Worm (Caenorhabditis elegans): ENCODE results near the gene T13C5.6.

Gene T13C5.6

DNA sequence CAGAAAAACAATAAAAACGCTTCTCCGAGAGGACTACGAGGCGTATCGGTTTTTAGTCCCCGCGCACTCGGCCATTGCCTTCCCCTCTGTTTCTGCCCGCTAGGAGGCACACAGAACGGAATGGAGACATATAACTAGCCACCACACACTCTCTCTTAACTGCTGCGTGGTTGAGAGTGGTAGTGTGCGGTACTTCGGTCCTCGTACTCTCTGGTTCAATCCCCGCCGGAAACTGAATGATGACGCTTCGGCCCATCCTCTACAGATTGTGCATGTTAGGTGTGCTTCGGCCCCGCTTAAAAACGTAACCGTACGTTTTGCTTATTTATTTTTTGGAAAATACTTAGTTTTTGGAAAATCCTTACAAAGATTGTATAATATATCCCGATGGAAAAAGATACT lies at the start of gene T13C5.6:
T13C5.6 (minus strand) TSS at position 1 of the 402 bp plus-strand sequence.
- TF ChIP-seq ztf-23 (GFP tag; IDR thresholded peaks at IDR 0.05) (peak; percentile 97), ref-1 (GFP tag; conservative IDR thresholded peaks at IDR 0.05) (peak; percentile 92), ztf-29 (GFP tag; IDR thresholded peaks at IDR 0.05) (peak; percentile 93), T22C8.4 (GFP tag; IDR thresholded peaks at IDR 0.05) (peak; percentile 95), tab-1 (GFP tag; IDR thresholded peaks at IDR 0.05) (peak; percentile 99), cog-1 (tag; optimal IDR thresholded peaks at IDR 0.05) (peak; percentile 94), flt-1 (GFP tag; IDR thresholded peaks at IDR 0.05) (peak; percentile 98), klf-2 (GFP tag; conservative IDR thresholded peaks at IDR 0.05) (peak; percentile 98), med-1 (GFP tag; optimal IDR thresholded peaks at IDR 0.05; ENCODE audit: insufficient read depth) (peak; percentile 74)

DNA sequence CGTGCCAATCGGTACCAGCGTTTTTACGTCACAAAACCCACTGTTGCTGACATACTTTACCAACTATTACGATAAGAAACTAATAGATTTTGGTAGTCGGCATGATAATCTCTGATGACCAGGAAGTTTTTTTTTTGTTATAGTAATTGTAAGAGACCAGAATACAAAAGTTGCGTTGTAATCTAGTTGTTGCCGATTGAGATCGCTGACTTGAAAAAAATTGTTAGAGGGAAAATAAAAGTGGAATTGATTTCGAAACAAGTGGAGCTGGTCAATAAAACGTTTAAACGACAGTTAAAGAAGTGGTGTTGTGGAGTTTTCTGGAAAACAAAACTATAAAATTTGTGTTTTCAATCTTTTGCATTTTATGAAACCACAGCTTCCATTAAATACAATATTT lies 49.5 kb upstream of the T13C5.6 start:
- TF ChIP-seq klf-2 (GFP tag; conservative IDR thresholded peaks at IDR 0.05) = no peak

DNA sequence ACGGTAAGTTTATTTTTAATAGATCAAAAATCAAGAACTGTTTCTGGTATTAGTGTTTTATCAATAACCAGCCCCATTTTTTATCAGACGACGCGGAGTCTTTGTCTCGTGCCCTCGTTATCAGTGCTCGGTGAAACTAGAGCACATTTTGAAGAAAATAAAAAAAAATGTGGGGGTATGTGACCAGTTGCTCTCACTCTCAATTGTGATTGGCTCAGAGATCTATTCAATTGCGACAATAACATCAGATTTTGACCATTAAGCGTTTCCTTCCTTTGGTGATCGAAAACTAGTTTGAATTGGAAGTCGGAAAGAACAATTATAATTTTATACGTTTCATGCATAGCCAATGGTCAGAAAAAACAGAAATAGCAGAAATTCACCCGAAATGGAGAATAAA lies 48.9 kb upstream of the T13C5.6 start:
- TF ChIP-seq klf-2 (GFP tag; conservative IDR thresholded peaks at IDR 0.05) (no peak), ztf-29 (GFP tag; IDR thresholded peaks at IDR 0.05) (no peak)

DNA sequence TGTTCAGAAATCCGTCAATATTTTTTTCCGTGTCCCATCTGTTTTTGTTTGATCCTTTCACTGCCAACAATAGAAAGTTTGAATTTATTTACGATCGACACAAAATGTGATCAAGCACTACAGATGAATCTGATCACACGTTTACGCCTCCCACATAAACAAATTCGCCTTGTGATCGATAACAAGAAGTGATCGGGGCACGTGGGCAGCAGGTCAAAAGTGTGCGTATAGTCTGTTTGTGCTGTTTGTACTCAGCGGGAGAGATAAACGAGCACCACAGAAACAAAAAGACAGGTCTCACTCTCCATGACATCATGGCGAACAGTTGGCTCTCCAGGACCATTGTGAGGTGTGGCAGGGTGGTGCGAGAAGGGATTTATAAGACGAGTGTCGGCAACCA lies 48.1 kb upstream of the T13C5.6 start:
- TF ChIP-seq med-1 (GFP tag; optimal IDR thresholded peaks at IDR 0.05; ENCODE audit: insufficient read depth) (no peak), T22C8.4 (GFP tag; IDR thresholded peaks at IDR 0.05) (no peak), ztf-23 (GFP tag; IDR thresholded peaks at IDR 0.05) (no peak), cog-1 (tag; optimal IDR thresholded peaks at IDR 0.05) (no peak), klf-2 (GFP tag; conservative IDR thresholded peaks at IDR 0.05) (no peak), ref-1 (GFP tag; conservative IDR thresholded peaks at IDR 0.05) (no peak), flt-1 (GFP tag; IDR thresholded peaks at IDR 0.05) (0 out of 2 replicates have a peak, but pooled peaks have one; percentile 60), tab-1 (GFP tag; IDR thresholded peaks at IDR 0.05) (no peak)

DNA sequence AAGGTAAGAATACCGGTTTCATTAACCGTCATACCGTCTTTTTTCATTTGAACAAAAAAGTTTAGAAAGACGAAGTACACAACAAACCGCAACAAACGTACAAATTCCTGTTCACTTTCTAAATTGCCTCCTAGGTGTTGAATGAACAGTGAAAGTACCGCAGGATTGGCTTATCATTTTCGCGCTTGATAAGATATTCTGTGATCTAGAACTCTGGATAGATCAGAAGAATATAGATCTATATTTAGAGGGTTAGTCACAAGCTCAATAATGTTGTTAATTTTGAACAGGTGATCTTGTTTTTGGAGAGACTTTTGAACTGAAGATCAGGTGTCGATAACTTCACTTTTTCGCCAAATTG lies 47.2 kb upstream of the T13C5.6 start:
- TF ChIP-seq ref-1 (GFP tag; conservative IDR thresholded peaks at IDR 0.05) (no peak), cog-1 (tag; optimal IDR thresholded peaks at IDR 0.05) (no peak), ztf-23 (GFP tag; IDR thresholded peaks at IDR 0.05) (no peak), T22C8.4 (GFP tag; IDR thresholded peaks at IDR 0.05) (no peak), med-1 (GFP tag; optimal IDR thresholded peaks at IDR 0.05; ENCODE audit: insufficient read depth) (no peak), klf-2 (GFP tag; conservative IDR thresholded peaks at IDR 0.05) (no peak), flt-1 (GFP tag; IDR thresholded peaks at IDR 0.05) (no peak), tab-1 (GFP tag; IDR thresholded peaks at IDR 0.05) (no peak)

DNA sequence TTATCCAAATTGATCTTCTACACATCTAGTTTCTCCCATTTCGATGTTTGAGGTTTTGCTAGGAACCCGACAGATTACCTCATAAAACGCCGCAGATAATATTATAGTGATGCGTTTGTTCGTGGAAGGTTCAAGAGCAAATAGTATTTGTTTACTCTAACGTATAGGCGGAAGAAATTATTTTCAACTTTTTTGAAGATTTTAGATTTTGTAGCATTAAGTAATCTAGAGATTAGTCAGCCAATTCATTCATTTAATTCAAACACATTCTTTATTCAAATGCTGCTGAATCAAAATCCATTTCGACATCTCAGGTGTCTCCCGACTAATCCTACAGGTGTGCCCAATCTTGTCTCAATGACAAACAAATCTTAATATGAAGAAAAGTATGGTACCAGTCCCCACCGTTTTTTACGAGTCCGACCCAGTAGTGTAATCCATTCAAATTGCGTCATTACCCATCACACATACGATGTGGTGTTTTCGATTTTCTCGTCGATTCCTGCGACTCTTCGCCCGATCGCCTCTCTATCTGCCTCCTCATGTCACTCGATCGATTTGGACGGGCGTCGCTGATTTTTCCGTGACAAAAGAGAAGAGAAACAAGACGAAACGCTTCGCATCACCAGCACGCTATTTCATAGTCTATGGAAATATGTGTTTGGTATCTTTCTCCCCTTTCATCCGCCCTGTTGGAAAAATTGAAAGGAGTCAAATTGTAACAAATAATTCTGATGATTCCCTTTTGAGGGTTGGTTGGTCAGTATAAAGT lies 46.6 kb upstream of the T13C5.6 start:
- TF ChIP-seq cog-1 (tag; optimal IDR thresholded peaks at IDR 0.05) = peak; percentile 16
- TF ChIP-seq flt-1 (GFP tag; IDR thresholded peaks at IDR 0.05) = peak; percentile 53; the same call in 1 of the 2 replicates
- peak; percentile 47; the same call in 1 of the 2 replicates for TF ChIP-seq tab-1 (GFP tag; IDR thresholded peaks at IDR 0.05)
- TF ChIP-seq klf-2 (GFP tag; conservative IDR thresholded peaks at IDR 0.05) = no peak
- TF ChIP-seq T22C8.4 (GFP tag; IDR thresholded peaks at IDR 0.05) = peak; percentile 31; the same call in 1 of the 2 replicates

DNA sequence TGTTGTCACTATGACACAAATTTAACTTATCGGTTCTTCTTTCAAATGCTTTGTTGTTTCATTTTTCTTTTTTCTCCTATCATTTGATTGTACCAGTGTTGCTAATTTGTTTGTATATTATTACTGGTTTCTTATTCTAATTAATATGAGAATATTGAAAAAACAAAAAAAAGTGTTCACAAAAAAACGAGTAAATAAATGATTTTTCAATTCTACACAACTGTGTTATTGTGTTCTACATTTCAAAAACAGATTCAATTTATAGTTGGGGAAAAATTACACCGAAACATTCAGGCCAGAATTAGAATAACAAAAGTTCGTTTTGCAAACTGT lies 46.0 kb upstream of the T13C5.6 start:
- no peak for TF ChIP-seq klf-2 (GFP tag; conservative IDR thresholded peaks at IDR 0.05)
- TF ChIP-seq flt-1 (GFP tag; IDR thresholded peaks at IDR 0.05) = no peak
- TF ChIP-seq tab-1 (GFP tag; IDR thresholded peaks at IDR 0.05) = no peak
- no peak for TF ChIP-seq cog-1 (tag; optimal IDR thresholded peaks at IDR 0.05)
- TF ChIP-seq ztf-23 (GFP tag; IDR thresholded peaks at IDR 0.05) = no peak
- no peak for TF ChIP-seq T22C8.4 (GFP tag; IDR thresholded peaks at IDR 0.05)
- TF ChIP-seq ref-1 (GFP tag; conservative IDR thresholded peaks at IDR 0.05) = no peak
- no peak for TF ChIP-seq ztf-29 (GFP tag; IDR thresholded peaks at IDR 0.05)
- no peak for TF ChIP-seq med-1 (GFP tag; optimal IDR thresholded peaks at IDR 0.05; ENCODE audit: insufficient read depth)

DNA sequence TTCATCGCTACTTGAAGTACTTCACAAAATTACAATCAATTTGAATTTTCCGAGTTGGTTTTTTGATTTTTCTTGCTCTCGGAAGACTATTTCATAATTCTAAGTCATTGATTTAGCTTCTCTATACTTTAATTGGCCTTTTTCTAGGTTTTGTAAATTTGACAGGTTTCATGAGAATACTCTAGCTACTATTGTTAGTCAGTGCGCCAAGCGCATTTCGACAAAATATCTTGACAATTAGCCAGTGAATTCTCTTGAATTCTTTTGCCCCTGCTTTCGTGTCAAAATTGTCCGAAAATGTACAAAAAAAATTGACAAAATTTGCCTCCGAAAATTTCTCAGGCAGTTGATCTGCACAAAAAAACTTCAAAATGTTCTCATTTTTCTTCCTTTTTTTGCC lies 45.7 kb upstream of the T13C5.6 start:
- TF ChIP-seq cog-1 (tag; optimal IDR thresholded peaks at IDR 0.05) (no peak), flt-1 (GFP tag; IDR thresholded peaks at IDR 0.05) (no peak; the same call in 1 of the 2 replicates), T22C8.4 (GFP tag; IDR thresholded peaks at IDR 0.05) (no peak), klf-2 (GFP tag; conservative IDR thresholded peaks at IDR 0.05) (no peak), med-1 (GFP tag; optimal IDR thresholded peaks at IDR 0.05; ENCODE audit: insufficient read depth) (no peak), ref-1 (GFP tag; conservative IDR thresholded peaks at IDR 0.05) (no peak), ztf-29 (GFP tag; IDR thresholded peaks at IDR 0.05) (no peak), ztf-23 (GFP tag; IDR thresholded peaks at IDR 0.05) (no peak), tab-1 (GFP tag; IDR thresholded peaks at IDR 0.05) (no peak)

DNA sequence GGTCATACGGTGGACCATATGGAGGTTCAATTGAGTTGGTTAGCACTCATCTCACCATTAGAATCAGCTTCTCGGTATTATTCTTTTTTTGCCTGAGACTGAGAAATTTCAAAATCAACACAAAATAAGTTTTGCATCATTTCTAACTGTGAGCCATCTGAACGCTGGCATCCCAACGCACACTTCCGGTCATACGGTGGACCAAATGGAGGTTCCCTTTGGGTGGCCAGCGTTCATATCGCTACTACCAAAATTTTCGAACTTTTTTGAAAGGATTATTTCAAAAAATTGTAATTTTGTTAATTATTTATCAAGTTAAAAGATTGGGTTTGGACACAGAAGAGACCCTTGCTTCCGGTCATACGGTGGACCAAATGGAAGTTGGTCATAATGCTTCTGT lies 45.3 kb upstream of the T13C5.6 start:
- no peak for TF ChIP-seq ref-1 (GFP tag; conservative IDR thresholded peaks at IDR 0.05)
- no peak for TF ChIP-seq ztf-23 (GFP tag; IDR thresholded peaks at IDR 0.05)
- TF ChIP-seq ztf-29 (GFP tag; IDR thresholded peaks at IDR 0.05) = no peak
- no peak for TF ChIP-seq med-1 (GFP tag; optimal IDR thresholded peaks at IDR 0.05; ENCODE audit: insufficient read depth)
- TF ChIP-seq klf-2 (GFP tag; conservative IDR thresholded peaks at IDR 0.05) = no peak
- TF ChIP-seq cog-1 (tag; optimal IDR thresholded peaks at IDR 0.05) = no peak
- TF ChIP-seq T22C8.4 (GFP tag; IDR thresholded peaks at IDR 0.05) = no peak
- TF ChIP-seq tab-1 (GFP tag; IDR thresholded peaks at IDR 0.05) = no peak
- TF ChIP-seq flt-1 (GFP tag; IDR thresholded peaks at IDR 0.05) = no peak

DNA sequence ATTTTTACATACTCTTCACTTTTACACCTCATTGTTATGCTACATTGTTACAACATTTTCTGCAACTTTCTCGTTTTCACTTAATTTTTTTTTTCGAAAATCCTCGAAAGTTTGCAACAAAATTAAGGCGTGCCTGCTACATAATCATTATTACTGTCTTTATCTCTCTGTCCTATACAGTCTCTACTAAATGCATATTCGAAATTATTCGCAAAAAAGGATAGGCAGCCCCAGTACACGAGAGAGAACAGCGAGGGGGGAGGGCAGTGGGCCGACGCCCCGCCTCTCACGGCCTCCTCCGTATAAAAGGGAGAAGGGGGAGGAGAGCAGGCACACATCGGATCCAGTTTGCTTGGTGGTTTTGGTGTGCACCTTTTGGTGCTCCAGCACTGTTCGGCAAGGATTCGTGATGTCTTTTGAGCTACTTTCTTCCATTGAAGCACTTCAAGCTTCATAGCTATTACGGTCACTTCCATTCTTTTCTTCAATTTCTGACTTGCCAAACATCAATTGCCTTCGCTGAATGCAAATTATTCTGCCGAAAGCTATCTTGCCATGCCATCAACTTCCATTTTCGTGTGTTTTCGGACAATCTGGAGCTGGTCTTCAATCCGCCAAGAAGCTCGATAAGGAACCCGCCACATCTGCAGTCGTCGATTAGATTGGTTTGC lies 44.6 kb upstream of the T13C5.6 start:
- TF ChIP-seq flt-1 (GFP tag; IDR thresholded peaks at IDR 0.05) (peak; percentile 36; the same call in 1 of the 2 replicates), cog-1 (tag; optimal IDR thresholded peaks at IDR 0.05) (peak; percentile 10), klf-2 (GFP tag; conservative IDR thresholded peaks at IDR 0.05) (no peak)

Data from whole organism, midembryonic.